Fruit fly (Drosophila melanogaster) whole organism, embryonic: Measurements from ENCODE around the gene Non3.

Experiments used
- Abd-B ChIP-seq: fragments of 200-800 bp; sonication (Bioruptor generic); optimal IDR thresholded peaks from 2 replicates; lab custom pipeline; 2018; ENCODE audit warnings: missing biosample characterization, mild to moderate bottlenecking, missing genetic modification characterization, moderate library complexity
- Ada2b ChIP-seq: fragments of 200-800 bp; sonication (Bioruptor generic); IDR thresholded peaks from 2 replicates; pipeline ENCODE4 v1.3.6; 2022; ENCODE audit warnings: missing biosample characterization, missing genetic modification characterization
- B-H1 ChIP-seq: fragments of 200-800 bp; sonication (Bioruptor generic); IDR thresholded peaks from 3 replicates; pipeline ENCODE4 v1.3.6; 2022; ENCODE audit warnings: missing biosample characterization, missing genetic modification characterization
- Bteb2 ChIP-seq: fragments of 200-800 bp; sonication (Bioruptor generic); optimal IDR thresholded peaks from 2 replicates; lab custom pipeline; 2016; ENCODE audit warnings: missing biosample characterization, missing genetic modification characterization
- CG10209 ChIP-seq: fragments of 200-800 bp; sonication (Bioruptor generic); optimal IDR thresholded peaks from 3 replicates; lab custom pipeline; 2017; ENCODE audit warnings: missing biosample characterization, mild to moderate bottlenecking, missing genetic modification characterization, missing genetic modification reagents
- CG10565 ChIP-seq: fragments of 200-800 bp; sonication (Bioruptor generic); optimal IDR thresholded peaks from 3 replicates; lab custom pipeline; 2016; ENCODE audit warnings: missing biosample characterization, mild to moderate bottlenecking, missing genetic modification characterization
- CG12299 ChIP-seq: fragments of 200-800 bp; sonication (Bioruptor generic); optimal IDR thresholded peaks from 2 replicates; lab custom pipeline; 2018; ENCODE audit warnings: missing biosample characterization, mild to moderate bottlenecking, missing genetic modification characterization
- CG1233 ChIP-seq: fragments of 200-800 bp; sonication (Bioruptor generic); optimal IDR thresholded peaks from 4 replicates; lab custom pipeline; 2018; ENCODE audit warnings: missing biosample characterization, mild to moderate bottlenecking, missing genetic modification characterization
- CG15269 ChIP-seq: fragments of 200-800 bp; sonication (Bioruptor generic); optimal IDR thresholded peaks from 2 replicates; lab custom pipeline; 2018; ENCODE audit warnings: missing biosample characterization, mild to moderate bottlenecking, missing genetic modification characterization, moderate library complexity
- CG16779 ChIP-seq: fragments of 200-800 bp; sonication (Bioruptor generic); IDR thresholded peaks from 2 replicates; pipeline ENCODE4 v1.3.6; 2022; ENCODE audit warnings: missing biosample characterization, missing genetic modification characterization
- CG17829 ChIP-seq: fragments of 200-800 bp; optimal IDR thresholded peaks from 2 replicates; lab custom pipeline; 2019; ENCODE audit warnings: missing biosample characterization, mild to moderate bottlenecking, missing genetic modification characterization, moderate library complexity
- CG18619 ChIP-seq: fragments of 200-800 bp; sonication (Bioruptor generic); optimal IDR thresholded peaks from 3 replicates; lab custom pipeline; 2017; ENCODE audit warnings: missing biosample characterization, mild to moderate bottlenecking, missing genetic modification characterization
- CG2116 ChIP-seq: fragments of 200-800 bp; sonication (Bioruptor generic); optimal IDR thresholded peaks from 3 replicates; lab custom pipeline; 2018; ENCODE audit warnings: missing biosample characterization, mild to moderate bottlenecking, missing genetic modification characterization
- CG2875 ChIP-seq: fragments of 200-800 bp; sonication (Bioruptor generic); optimal IDR thresholded peaks from 2 replicates; lab custom pipeline; 2017; ENCODE audit warnings: missing biosample characterization, mild to moderate bottlenecking, missing genetic modification characterization, missing genetic modification reagents
- CG30403 ChIP-seq: fragments of 200-800 bp; sonication (Bioruptor generic); optimal IDR thresholded peaks from 3 replicates; lab custom pipeline; 2016; ENCODE audit warnings: missing biosample characterization, missing genetic modification characterization
- CG32772 ChIP-seq: fragments of 200-800 bp; sonication (Bioruptor generic); IDR thresholded peaks from 2 replicates; pipeline ENCODE4 v1.3.6; 2022; ENCODE audit warnings: missing biosample characterization, missing genetic modification characterization
- CG7745 ChIP-seq: fragments of 200-800 bp; sonication (Bioruptor generic); optimal IDR thresholded peaks from 2 replicates; lab custom pipeline; 2018; ENCODE audit warnings: missing biosample characterization, mild to moderate bottlenecking, missing genetic modification characterization, moderate library complexity
- CG8281 ChIP-seq: fragments of 200-800 bp; sonication (Bioruptor generic); optimal IDR thresholded peaks from 2 replicates; lab custom pipeline; 2018; ENCODE audit warnings: missing biosample characterization, mild to moderate bottlenecking, missing genetic modification characterization, moderate library complexity
- CG8388 ChIP-seq: fragments of 200-800 bp; sonication (Bioruptor generic); optimal IDR thresholded peaks from 2 replicates; lab custom pipeline; 2019; ENCODE audit warnings: missing biosample characterization, mild to moderate bottlenecking, missing genetic modification characterization, moderate library complexity
- CG8765 ChIP-seq: fragments of 200-800 bp; sonication (Bioruptor generic); IDR thresholded peaks from 2 replicates; pipeline ENCODE4 v1.3.6; 2022; ENCODE audit warnings: missing biosample characterization, missing genetic modification characterization
- CG9727 ChIP-seq: fragments of 200-800 bp; sonication (Bioruptor generic); optimal IDR thresholded peaks from 3 replicates; lab custom pipeline; 2017; ENCODE audit warnings: missing biosample characterization, mild to moderate bottlenecking, missing genetic modification characterization
- CTCF ChIP-seq: fragments of 200-800 bp; sonication (Bioruptor generic); optimal IDR thresholded peaks from 2 replicates; lab custom pipeline; 2017; ENCODE audit warnings: missing biosample characterization, mild to moderate bottlenecking, missing genetic modification characterization, moderate library complexity
- Dad ChIP-seq: fragments of 200-800 bp; sonication (Bioruptor generic); optimal IDR thresholded peaks from 3 replicates; lab custom pipeline; 2016; ENCODE audit warnings: missing biosample characterization, missing genetic modification characterization
- Deaf1 ChIP-seq: fragments of 200-800 bp; optimal IDR thresholded peaks from 3 replicates; lab custom pipeline; 2019; ENCODE audit warnings: missing biosample characterization, mild to moderate bottlenecking, missing genetic modification characterization, moderate library complexity
- Dek ChIP-seq: fragments of 200-800 bp; sonication (Bioruptor generic); optimal IDR thresholded peaks from 3 replicates; lab custom pipeline; 2019; ENCODE audit warnings: missing biosample characterization, mild to moderate bottlenecking, missing genetic modification characterization, moderate library complexity
- Doc3 ChIP-seq: fragments of 200-800 bp; sonication (Bioruptor generic); IDR thresholded peaks from 3 replicates; pipeline ENCODE4 v1.3.6; 2022; ENCODE audit warnings: missing biosample characterization, missing genetic modification characterization; ENCODE audit not compliant: partially characterized antibody
- ERR ChIP-seq: fragments of 200-800 bp; sonication (Bioruptor generic); optimal IDR thresholded peaks from 2 replicates; lab custom pipeline; 2016; ENCODE audit warnings: missing biosample characterization, missing genetic modification characterization
- Fer1 ChIP-seq: fragments of 200-800 bp; sonication (Bioruptor generic); optimal IDR thresholded peaks from 2 replicates; lab custom pipeline; 2017; ENCODE audit warnings: missing biosample characterization, mild to moderate bottlenecking, missing genetic modification characterization
- Hand ChIP-seq: fragments of 200-800 bp; sonication (Bioruptor generic); optimal IDR thresholded peaks from 2 replicates; lab custom pipeline; 2017; ENCODE audit warnings: mild to moderate bottlenecking, missing biosample characterization, missing genetic modification reagents, missing genetic modification characterization
- HmgZ ChIP-seq: fragments of 200-800 bp; sonication (Bioruptor generic); optimal IDR thresholded peaks from 2 replicates; lab custom pipeline; 2018; ENCODE audit warnings: missing biosample characterization, mild to moderate bottlenecking, missing genetic modification characterization
- Lim3 ChIP-seq: fragments of 200-800 bp; sonication (Bioruptor generic); IDR thresholded peaks from 2 replicates; pipeline ENCODE4 v1.3.6; 2022; ENCODE audit warnings: missing biosample characterization, missing genetic modification characterization
- NC2β ChIP-seq: fragments of 200-800 bp; sonication (Bioruptor generic); optimal IDR thresholded peaks from 2 replicates; lab custom pipeline; 2016; ENCODE audit warnings: missing biosample characterization, missing genetic modification characterization
- Oli ChIP-seq: fragments of 200-800 bp; sonication (Bioruptor generic); optimal IDR thresholded peaks from 2 replicates; lab custom pipeline; 2018; ENCODE audit warnings: missing biosample characterization, mild to moderate bottlenecking, missing genetic modification characterization, moderate library complexity
- Sox100B ChIP-seq: fragments of 200-800 bp; sonication (Bioruptor generic); optimal IDR thresholded peaks from 3 replicates; lab custom pipeline; 2018; ENCODE audit warnings: missing biosample characterization, mild to moderate bottlenecking, missing genetic modification characterization
- al ChIP-seq: fragments of 200-800 bp; sonication (Bioruptor generic); IDR thresholded peaks from 2 replicates; pipeline ENCODE4 v1.3.6; 2022; ENCODE audit warnings: missing biosample characterization, missing genetic modification characterization
- amos ChIP-seq: fragments of 200-800 bp; sonication (Bioruptor generic); IDR thresholded peaks from 2 replicates; pipeline ENCODE4 v1.3.6; 2022; ENCODE audit warnings: missing biosample characterization, missing genetic modification characterization; ENCODE audit not compliant: partially characterized antibody
- crol ChIP-seq: fragments of 200-800 bp; sonication (Bioruptor generic); IDR thresholded peaks from 2 replicates; pipeline ENCODE4 v1.3.6; 2022; ENCODE audit warnings: missing biosample characterization, missing genetic modification characterization
- ewg ChIP-seq: fragments of 200-800 bp; sonication (Bioruptor generic); optimal IDR thresholded peaks from 3 replicates; lab custom pipeline; 2017; ENCODE audit warnings: mild to moderate bottlenecking, missing biosample characterization, missing genetic modification reagents, missing genetic modification characterization
- ftz-f1 ChIP-seq: fragments of 200-800 bp; sonication (Bioruptor generic); optimal IDR thresholded peaks from 2 replicates; lab custom pipeline; 2016; ENCODE audit warnings: missing biosample characterization, missing genetic modification characterization
- h ChIP-seq: fragments of >200 bp; optimal IDR thresholded peaks from 2 replicates; lab custom pipeline; 2017
- hb ChIP-seq: fragments of 200-800 bp; sonication (Bioruptor generic); IDR thresholded peaks from 3 replicates; pipeline ENCODE4 v1.3.6; 2022; ENCODE audit warnings: missing biosample characterization, missing genetic modification characterization; ENCODE audit not compliant: partially characterized antibody
- hth ChIP-seq: fragments of >200 bp; optimal IDR thresholded peaks from 2 replicates; lab custom pipeline; 2017; ENCODE audit warnings: inconsistent platforms
- ken ChIP-seq: fragments of 200-800 bp; sonication (Bioruptor generic); IDR thresholded peaks from 3 replicates; pipeline ENCODE4 v1.3.6; 2022; ENCODE audit warnings: missing biosample characterization, missing genetic modification characterization
- mam ChIP-seq: fragments of 200-800 bp; sonication (Bioruptor generic); optimal IDR thresholded peaks from 3 replicates; lab custom pipeline; 2016; ENCODE audit warnings: missing biosample characterization, missing genetic modification characterization
- org-1 ChIP-seq: fragments of 200-800 bp; sonication (Bioruptor generic); optimal IDR thresholded peaks from 2 replicates; lab custom pipeline; 2017; ENCODE audit warnings: missing biosample characterization, missing genetic modification characterization
- pfk ChIP-seq: fragments of 200-800 bp; sonication (Bioruptor generic); optimal IDR thresholded peaks from 2 replicates; lab custom pipeline; 2018; ENCODE audit warnings: missing biosample characterization, mild to moderate bottlenecking, missing genetic modification characterization, moderate library complexity
- pros ChIP-seq: fragments of 200-800 bp; sonication (Bioruptor generic); optimal IDR thresholded peaks from 3 replicates; lab custom pipeline; 2019; ENCODE audit warnings: missing biosample characterization, mild to moderate bottlenecking, missing genetic modification characterization, moderate library complexity
- ro ChIP-seq: fragments of 200-800 bp; sonication (Bioruptor generic); IDR thresholded peaks from 2 replicates; pipeline ENCODE4 v1.3.6; 2022; ENCODE audit warnings: missing biosample characterization, missing genetic modification characterization
- row ChIP-seq: fragments of 200-800 bp; sonication (Bioruptor generic); IDR thresholded peaks from 3 replicates; pipeline ENCODE4 v1.3.6; 2022; ENCODE audit warnings: missing biosample characterization, missing genetic modification characterization
- run ChIP-seq: fragments of 200-800 bp; sonication (Bioruptor generic); optimal IDR thresholded peaks from 3 replicates; lab custom pipeline; 2018; ENCODE audit warnings: missing biosample characterization, mild to moderate bottlenecking, missing genetic modification characterization
- ssp ChIP-seq: fragments of 200-800 bp; sonication (Bioruptor generic); IDR thresholded peaks from 2 replicates; pipeline ENCODE4 v1.3.6; 2022; ENCODE audit warnings: missing biosample characterization, missing genetic modification characterization
- tna ChIP-seq: fragments of 200-800 bp; sonication (Bioruptor generic); IDR thresholded peaks from 2 replicates; pipeline ENCODE4 v1.3.6; 2022; ENCODE audit warnings: missing biosample characterization, missing genetic modification characterization; ENCODE audit not compliant: partially characterized antibody

Non3 gene

DNA sequence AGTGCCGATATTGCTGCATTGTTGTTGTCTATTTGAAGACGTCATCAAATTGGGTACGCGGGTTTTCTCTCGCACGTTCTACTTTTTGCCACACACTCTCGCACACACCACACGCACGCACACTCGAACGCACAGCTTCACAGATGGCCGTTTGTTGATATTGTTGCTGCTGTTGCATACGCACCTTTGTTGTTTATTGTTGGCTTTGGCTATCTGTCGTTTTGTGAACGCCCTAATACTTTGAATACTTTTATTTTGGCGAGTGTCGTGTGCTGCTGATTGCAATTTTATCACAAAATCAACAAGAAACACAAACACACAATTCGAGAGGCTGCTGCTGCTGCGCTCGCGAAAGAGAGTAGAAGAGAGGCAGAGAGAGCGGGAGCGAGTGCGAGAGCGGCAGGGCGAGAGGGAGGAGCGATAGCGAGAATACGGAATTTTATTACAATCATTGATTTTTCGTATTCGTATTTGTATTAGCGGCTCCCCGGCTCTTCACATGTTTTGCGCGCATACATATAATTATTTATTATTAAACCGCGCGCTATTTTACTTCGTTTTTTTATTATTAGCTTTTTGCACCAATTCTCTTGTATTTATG is 24.9 kb upstream of the Non3 start:
- no peak for TF ChIP-seq CG8765 (GFP tag; lab: Robert Waterston, UW)
- TF ChIP-seq tna (GFP tag; lab: Robert Waterston, UW) = no peak
- no peak for TF ChIP-seq pros (GFP tag; lab: Kevin White, UChicago)
- no peak for TF ChIP-seq ken
- TF ChIP-seq Lim3 = no peak
- TF ChIP-seq CG17829 = peak; percentile 26
- TF ChIP-seq ewg (GFP tag; lab: Kevin White, UChicago) = peak; percentile 50
- TF ChIP-seq CG32772 (GFP tag; lab: Robert Waterston, UW) = no peak
- TF ChIP-seq CG10565 (GFP tag; lab: Kevin White, UChicago) = no peak
- TF ChIP-seq CG8388 (GFP tag; lab: Kevin White, UChicago) = no peak
- TF ChIP-seq ftz-f1 = no peak
- peak; percentile 49 for TF ChIP-seq Hand (GFP tag; lab: Kevin White, UChicago)
- TF ChIP-seq HmgZ (tag; lab: Kevin White, UChicago) = no peak
- TF ChIP-seq h (lab: Kevin White, UChicago) = no peak
- peak; percentile 41 for TF ChIP-seq ERR
- TF ChIP-seq Dad = peak; percentile 17
- TF ChIP-seq Ada2b = no peak
- peak; percentile 56 for TF ChIP-seq Sox100B (GFP tag; lab: Kevin White, UChicago)
- no peak for TF ChIP-seq Abd-B (GFP tag; lab: Kevin White, UChicago)
- peak; percentile 66 for TF ChIP-seq CG7745 (tag; lab: Kevin White, UChicago)
- TF ChIP-seq CG16779 (GFP tag; lab: Robert Waterston, UW) = no peak
- TF ChIP-seq ssp (GFP tag; lab: Robert Waterston, UW) = no peak
- TF ChIP-seq org-1 = peak; percentile 67
- peak; percentile 56 for TF ChIP-seq CG2875 (GFP tag; lab: Kevin White, UChicago)
- TF ChIP-seq CG2116 = peak; percentile 47
- TF ChIP-seq amos (GFP tag; lab: Robert Waterston, UW) = no peak
- TF ChIP-seq Oli = no peak
- no peak for TF ChIP-seq Deaf1 (tag; lab: Kevin White, UChicago)
- TF ChIP-seq CTCF (GFP tag; lab: Kevin White, UChicago) = no peak
- no peak for TF ChIP-seq al (GFP tag; lab: Robert Waterston, UW)
- peak; percentile 43 for TF ChIP-seq CG1233
- no peak for TF ChIP-seq CG8281 (tag; lab: Kevin White, UChicago)
- TF ChIP-seq CG12299 = peak; percentile 64
- TF ChIP-seq pfk (GFP tag; lab: Kevin White, UChicago) = peak; percentile 39
- TF ChIP-seq Doc3 (GFP tag; lab: Robert Waterston, UW) = no peak
- peak; percentile 83 for TF ChIP-seq Fer1 (GFP tag; lab: Kevin White, UChicago)
- TF ChIP-seq NC2β (GFP tag; lab: Kevin White, UChicago) = peak; percentile 20
- TF ChIP-seq hth (lab: Kevin White, UChicago) = no peak
- TF ChIP-seq CG15269 (tag; lab: Kevin White, UChicago) = peak; percentile 25
- TF ChIP-seq ro (GFP tag; lab: Robert Waterston, UW) = no peak
- TF ChIP-seq CG30403 (GFP tag; lab: Kevin White, UChicago) = no peak
- TF ChIP-seq hb = no peak
- TF ChIP-seq CG18619 (GFP tag; lab: Kevin White, UChicago) = peak; percentile 6
- peak; percentile 34 for TF ChIP-seq CG10209 (GFP tag; lab: Kevin White, UChicago)
- TF ChIP-seq Dek (tag; lab: Kevin White, UChicago) = no peak
- TF ChIP-seq Bteb2 (GFP tag; lab: Kevin White, UChicago) = peak; percentile 1
- peak; percentile 5 for TF ChIP-seq run (tag; lab: Kevin White, UChicago)
- TF ChIP-seq crol = no peak
- TF ChIP-seq mam (GFP tag; lab: Kevin White, UChicago) = no peak
- TF ChIP-seq CG9727 = peak; percentile 70
- no peak for TF ChIP-seq row
- no peak for TF ChIP-seq B-H1
